Worm (Caenorhabditis elegans): ENCODE results near the gene B0410.3.

- TF ChIP-seq unc-62 (GFP tag; optimal IDR thresholded peaks at IDR 0.05), result no peak
- TF ChIP-seq ama-1 (optimal IDR thresholded peaks at IDR 0.05), result no peak
- no peak for TF ChIP-seq aly-2 (tag; optimal IDR thresholded peaks at IDR 0.05)
- no peak for TF ChIP-seq ztf-4 (tag; optimal IDR thresholded peaks at IDR 0.05)
- TF ChIP-seq pha-4 (tag; optimal IDR thresholded peaks at IDR 0.05), result no peak
- no peak for TF ChIP-seq snpc-4 (tag; optimal IDR thresholded peaks at IDR 0.05)
- TF ChIP-seq mdl-1 (tag; optimal IDR thresholded peaks at IDR 0.05), result no peak
- TF ChIP-seq nhr-77 (tag; optimal IDR thresholded peaks at IDR 0.05), result no peak
These were observed 13.9 kb downstream of the B0410.3 start for ce11 chrX:2877433-2877832.
